Worm (Caenorhabditis elegans): ENCODE results near the gene F11D5.1.

- TF ChIP-seq tab-1 (GFP tag; IDR thresholded peaks at IDR 0.05), result no peak
- no peak for TF ChIP-seq ref-1 (GFP tag; conservative IDR thresholded peaks at IDR 0.05)
- no peak for TF ChIP-seq T22C8.4 (GFP tag; IDR thresholded peaks at IDR 0.05)
- TF ChIP-seq flt-1 (GFP tag; IDR thresholded peaks at IDR 0.05), result no peak
- no peak for TF ChIP-seq ztf-29 (GFP tag; IDR thresholded peaks at IDR 0.05)
- no peak for TF ChIP-seq klf-2 (GFP tag; conservative IDR thresholded peaks at IDR 0.05)
- no peak for TF ChIP-seq med-1 (GFP tag; optimal IDR thresholded peaks at IDR 0.05; ENCODE audit: insufficient read depth)
- TF ChIP-seq cog-1 (tag; optimal IDR thresholded peaks at IDR 0.05), result no peak
Measured at ce11 chrX:3291948-3292347, 41.0 kb upstream of the F11D5.1 start.
